Worm (Caenorhabditis elegans) whole organism, L4 larva: ENCODE results near the gene B0547.2.

Source experiments
- D1046.2 ChIP-seq: fragments of 200-800 bp; sonication (Bioruptor generic); IDR thresholded peaks from 2 replicates; pipeline ENCODE4 v1.3.6; 2022; ENCODE audit warnings: missing genetic modification characterization, missing compliant biosample characterization
- F26F4.8 ChIP-seq: fragments of 200-800 bp; sonication (Bioruptor generic); conservative IDR thresholded peaks from 2 replicates; pipeline ENCODE4 v1.3.6; 2022; ENCODE audit warnings: missing genetic modification characterization, missing compliant biosample characterization
- F37D6.2 ChIP-seq: sonication (generic microtip); optimal IDR thresholded peaks from 2 replicates; lab custom pipeline; 2016; ENCODE audit warnings: mild to moderate bottlenecking, missing genetic modification characterization, missing compliant biosample characterization
- F49E8.2 ChIP-seq: sonication (generic microtip); optimal IDR thresholded peaks from 2 replicates; lab custom pipeline; 2016; ENCODE audit warnings: missing compliant biosample characterization, mild to moderate bottlenecking, missing genetic modification characterization, borderline replicate concordance
- ZK337.2 ChIP-seq: fragments of 200-800 bp; sonication (Bioruptor generic); IDR thresholded peaks from 2 replicates; pipeline ENCODE4 v1.3.6; 2022; ENCODE audit warnings: missing genetic modification reagents, missing genetic modification characterization, missing compliant biosample characterization
- ZK546.5 ChIP-seq, 2 experiments: sonication (generic microtip); optimal IDR thresholded peaks; 2 replicates each; lab custom pipeline; 2017; ENCODE audit warnings: missing biosample characterization in 2 of 2, missing genetic modification characterization in 2 of 2
- aha-1 ChIP-seq: fragments of 150-350 bp; peaks from one replicate; lab custom pipeline; 2014; ENCODE audit warnings: missing biosample characterization, missing genetic modification characterization
- ceh-20 ChIP-seq: fragments of 200-800 bp; sonication (Bioruptor generic); IDR thresholded peaks from 2 replicates; pipeline ENCODE4 v1.3.6; 2022; ENCODE audit warnings: missing genetic modification reagents, missing genetic modification characterization, missing compliant biosample characterization
- ceh-28 ChIP-seq: fragments of 150-350 bp; optimal IDR thresholded peaks from 2 replicates; lab custom pipeline; 2014; ENCODE audit warnings: missing biosample characterization, missing genetic modification reagents, missing genetic modification characterization
- ces-1 ChIP-seq: fragments of 150-350 bp; sonication (generic microtip); optimal IDR thresholded peaks from 4 replicates; lab custom pipeline; 2014; ENCODE audit warnings: missing biosample characterization, missing genetic modification reagents, missing genetic modification characterization
- daf-12 ChIP-seq: fragments of 150-350 bp; optimal IDR thresholded peaks from 2 replicates; lab custom pipeline; 2014; ENCODE audit warnings: missing biosample characterization, missing genetic modification reagents, missing genetic modification characterization
- daf-16 ChIP-seq, 3 experiments: sonication (generic microtip); optimal IDR thresholded peaks; 2 replicates each; lab custom pipeline; 2016 to 2017; ENCODE audit warnings: missing genetic modification characterization in 3 of 3, missing genetic modification reagents in 3 of 3, mild to moderate bottlenecking in 2 of 3, missing compliant biosample characterization in 2 of 3, missing biosample characterization in 1 of 3, moderate library complexity in 1 of 3
- dmd-6 ChIP-seq: fragments of 200-800 bp; sonication (Bioruptor generic); IDR thresholded peaks from 2 replicates; pipeline ENCODE4 v1.3.6; 2022; ENCODE audit warnings: missing genetic modification reagents, missing genetic modification characterization, missing compliant biosample characterization
- dve-1 ChIP-seq: sonication (generic microtip); optimal IDR thresholded peaks from 2 replicates; lab custom pipeline; 2017; ENCODE audit warnings: antibody characterized with exemption, mild to moderate bottlenecking, missing genetic modification characterization, missing compliant biosample characterization; ENCODE audit not compliant: insufficient read depth
- hif-1 ChIP-seq, 2 experiments: sonication (generic microtip); optimal IDR thresholded peaks; 2 replicates each; lab custom pipeline; 2016 to 2017; ENCODE audit warnings: missing compliant biosample characterization in 2 of 2, missing genetic modification characterization in 2 of 2, missing genetic modification reagents in 2 of 2, missing genotype in 2 of 2, mild to moderate bottlenecking in 1 of 2
- hlh-11 ChIP-seq: fragments of 200-800 bp; sonication (Bioruptor generic); optimal IDR thresholded peaks from 2 replicates; lab custom pipeline; 2018; ENCODE audit warnings: mild to moderate bottlenecking, missing genetic modification characterization, missing compliant biosample characterization
- lin-1 ChIP-seq: fragments of 200-800 bp; sonication (Bioruptor generic); IDR thresholded peaks from 2 replicates; pipeline ENCODE4 v1.3.6; 2022; ENCODE audit warnings: missing genetic modification reagents, missing genetic modification characterization, missing compliant biosample characterization
- lin-13 ChIP-seq: fragments of 150-350 bp; optimal IDR thresholded peaks from 2 replicates; lab custom pipeline; 2014; ENCODE audit warnings: missing biosample characterization, missing genetic modification reagents, missing genetic modification characterization
- lin-39 ChIP-seq: fragments of 150-350 bp; optimal IDR thresholded peaks from 2 replicates; lab custom pipeline; 2014; ENCODE audit warnings: missing biosample characterization, missing genetic modification reagents, missing genetic modification characterization
- lsy-2 ChIP-seq, 2 experiments: fragments of 150-350 bp in 1 of 2; sonication (generic microtip) in 1 of 2; optimal IDR thresholded peaks; 2 replicates each; lab custom pipeline; 2014 to 2017; ENCODE audit warnings: missing biosample characterization in 2 of 2, missing genetic modification characterization in 2 of 2
- madf-5 ChIP-seq, 2 experiments: fragments of 200-800 bp; sonication (Bioruptor generic); IDR thresholded peaks; 2 replicates each; pipeline ENCODE4 v1.3.6; 2022; ENCODE audit warnings: missing compliant biosample characterization in 2 of 2, missing genetic modification characterization in 2 of 2
- mdl-1 ChIP-seq, 2 experiments: fragments of 150-350 bp in 1 of 2; sonication (generic microtip) in 1 of 2; optimal IDR thresholded peaks; 2 replicates each; lab custom pipeline; 2014 to 2017; ENCODE audit warnings: missing biosample characterization in 2 of 2, missing genetic modification characterization in 2 of 2
- mdt-29 ChIP-seq: fragments of 200-800 bp; sonication (Bioruptor generic); IDR thresholded peaks from 2 replicates; pipeline ENCODE4 v1.3.6; 2022; ENCODE audit warnings: missing genetic modification reagents, missing genetic modification characterization, missing compliant biosample characterization
- mes-2 ChIP-seq: sonication (generic microtip); optimal IDR thresholded peaks from 2 replicates; lab custom pipeline; 2016; ENCODE audit warnings: missing genotype, mild to moderate bottlenecking, missing genetic modification characterization, missing compliant biosample characterization; ENCODE audit not compliant: poor library complexity, severe bottlenecking
- mxl-3 ChIP-seq: fragments of 200-800 bp; sonication (Bioruptor generic); optimal IDR thresholded peaks from 2 replicates; lab custom pipeline; 2018; ENCODE audit warnings: mild to moderate bottlenecking, missing genetic modification characterization, missing compliant biosample characterization
- nhr-102 ChIP-seq: sonication (generic microtip); optimal IDR thresholded peaks from 2 replicates; lab custom pipeline; 2016; ENCODE audit warnings: mild to moderate bottlenecking, missing genetic modification characterization, moderate library complexity, missing compliant biosample characterization
- nhr-28 ChIP-seq: fragments of 150-350 bp; optimal IDR thresholded peaks from 2 replicates; lab custom pipeline; 2014; ENCODE audit warnings: missing biosample characterization, missing genetic modification characterization
- nhr-48 ChIP-seq: sonication (generic microtip); optimal IDR thresholded peaks from 2 replicates; lab custom pipeline; 2016; ENCODE audit warnings: mild to moderate bottlenecking, missing genetic modification characterization, missing compliant biosample characterization
- nhr-77 ChIP-seq: fragments of 150-350 bp; optimal IDR thresholded peaks from 2 replicates; lab custom pipeline; 2014; ENCODE audit warnings: missing biosample characterization, missing genetic modification characterization
- pha-4 ChIP-seq, 2 experiments: fragments of 150-350 bp in 1 of 2; fragments of 200-800 bp in 1 of 2; sonication (Bioruptor generic) in 1 of 2; IDR thresholded peaks in 1 of 2; optimal IDR thresholded peaks in 1 of 2; 2 replicates each; pipeline versions ENCODE4 v1.3.6 to Lab custom; 2014 to 2022; ENCODE audit warnings: missing genetic modification characterization in 2 of 2, missing genetic modification reagents in 2 of 2, missing biosample characterization in 1 of 2, missing compliant biosample characterization in 1 of 2
- saeg-2 ChIP-seq: fragments of 200-800 bp; sonication (Bioruptor generic); IDR thresholded peaks from 2 replicates; pipeline ENCODE4 v1.3.6; 2022; ENCODE audit warnings: missing genetic modification reagents, missing genetic modification characterization, missing compliant biosample characterization
- skn-1 ChIP-seq: fragments of 150-350 bp; optimal IDR thresholded peaks from 2 replicates; lab custom pipeline; 2014; ENCODE audit warnings: missing biosample characterization, missing genetic modification characterization
- snpc-1.2 ChIP-seq: fragments of 200-800 bp; sonication (Bioruptor generic); IDR thresholded peaks from 2 replicates; pipeline ENCODE4 v1.3.6; 2022; ENCODE audit warnings: missing genetic modification reagents, missing genetic modification characterization, missing compliant biosample characterization
- spr-1 ChIP-seq: sonication (generic microtip); optimal IDR thresholded peaks from 2 replicates; lab custom pipeline; 2016; ENCODE audit warnings: mild to moderate bottlenecking, missing genetic modification characterization, missing compliant biosample characterization
- tag-97 ChIP-seq: fragments of 200-800 bp; sonication (Bioruptor generic); IDR thresholded peaks from 2 replicates; pipeline ENCODE4 v1.3.6; 2022; ENCODE audit warnings: missing genetic modification characterization, missing compliant biosample characterization
- unc-130 ChIP-seq: sonication (generic microtip); optimal IDR thresholded peaks from 2 replicates; lab custom pipeline; 2016; ENCODE audit warnings: missing genetic modification reagents, missing genetic modification characterization, missing compliant biosample characterization
- unc-39 ChIP-seq: sonication (generic microtip); optimal IDR thresholded peaks from 2 replicates; lab custom pipeline; 2017; ENCODE audit warnings: missing biosample characterization, missing genetic modification characterization
- unc-62 ChIP-seq, 3 experiments: fragments of 150-350 bp in 1 of 3; sonication (generic microtip); optimal IDR thresholded peaks in 2 of 3; peaks in 1 of 3; 1 replicate in 1 of 3; 2 replicates in 2 of 3; lab custom pipeline; 2014 to 2017; ENCODE audit warnings: missing biosample characterization in 3 of 3, missing genetic modification characterization in 3 of 3, missing genetic modification reagents in 3 of 3, missing genotype in 1 of 3
- vab-7 ChIP-seq: fragments of 200-800 bp; sonication (Bioruptor generic); IDR thresholded peaks from 2 replicates; pipeline ENCODE4 v1.3.6; 2022; ENCODE audit warnings: missing genetic modification reagents, missing genetic modification characterization, missing compliant biosample characterization
- zfp-3 ChIP-seq: fragments of 200-800 bp; sonication (Bioruptor generic); conservative IDR thresholded peaks from 2 replicates; pipeline ENCODE4 v1.3.6; 2022; ENCODE audit warnings: missing genetic modification reagents, missing genetic modification characterization, missing compliant biosample characterization
- zip-11 ChIP-seq: fragments of 200-800 bp; sonication (Bioruptor generic); IDR thresholded peaks from 2 replicates; pipeline ENCODE4 v1.3.6; 2022; ENCODE audit warnings: missing genetic modification characterization, missing compliant biosample characterization

Gene B0547.2

ce11 chrIV:5657126-5657666 lies 11.4 kb downstream of the B0547.2 start (continued):
- TF ChIP-seq zip-11 (GFP tag; lab: Robert Waterston, UW) (no peak), ceh-20 (GFP tag; lab: Robert Waterston, UW) (0 out of 2 replicates have a peak, but pooled peaks have one; percentile 23), lsy-2 (tag; optimal IDR thresholded peaks at IDR 0.05; lab: Kevin White, UChicago) (peak; percentile 5 to 58), spr-1 (tag; lab: Kevin White, UChicago) (peak; percentile 46), skn-1 (tag; lab: Kevin White, UChicago) (no peak), mxl-3 (GFP tag; lab: Kevin White, UChicago) (peak; percentile 81), unc-130 (GFP tag; lab: Kevin White, UChicago) (no peak), nhr-77 (tag; lab: Kevin White, UChicago) (peak; percentile 41), vab-7 (GFP tag; lab: Robert Waterston, UW) (no peak), mes-2 (tag; lab: Kevin White, UChicago) (peak; percentile 59), ces-1 (GFP tag; lab: Kevin White, UChicago) (no peak), F26F4.8 (no peak), lin-39 (no peak), nhr-102 (tag; lab: Kevin White, UChicago) (peak; percentile 87), ceh-28 (no peak), daf-16 (GFP tag; optimal IDR thresholded peaks at IDR 0.05; lab: Kevin White, UChicago) (no peak), daf-16 (tag; optimal IDR thresholded peaks at IDR 0.05; lab: Kevin White, UChicago) (peak; percentile 5), hif-1 (tag; optimal IDR thresholded peaks at IDR 0.05; lab: Kevin White, UChicago) (peak in 1 of 2 experiments; percentile 85), saeg-2 (no peak), hlh-11 (tag; lab: Kevin White, UChicago) (peak; percentile 89), zfp-3 (GFP tag; lab: Robert Waterston, UW) (no peak), tag-97 (GFP tag; lab: Robert Waterston, UW) (no peak), pha-4 (GFP tag; IDR thresholded peaks at IDR 0.05; lab: Robert Waterston, UW) (peak; percentile 55), pha-4 (tag; optimal IDR thresholded peaks at IDR 0.05; lab: Kevin White, UChicago) (no peak)

- TF ChIP-seq dmd-6 (GFP tag; lab: Robert Waterston, UW), result peak; percentile 36; the same call in 1 of the 2 replicates
- no peak for TF ChIP-seq snpc-1.2 (GFP tag; lab: Robert Waterston, UW)
- no peak for TF ChIP-seq daf-16 (GFP tag; optimal IDR thresholded peaks at IDR 0.05; lab: Kevin White, UChicago)
- peak; percentile 31 for TF ChIP-seq daf-16 (tag; optimal IDR thresholded peaks at IDR 0.05; lab: Kevin White, UChicago)
- peak; percentile 41 for TF ChIP-seq nhr-28 (tag; lab: Kevin White, UChicago)
- TF ChIP-seq hlh-11 (tag; lab: Kevin White, UChicago), result peak; percentile 15
- TF ChIP-seq tag-97 (GFP tag; lab: Robert Waterston, UW), result no peak
- no peak for TF ChIP-seq F49E8.2 (tag; lab: Kevin White, UChicago)
- no peak for TF ChIP-seq ZK337.2
- TF ChIP-seq unc-62 (GFP tag; optimal IDR thresholded peaks at IDR 0.05 in 1 of 2; lab: Kevin White, UChicago), result peak in 1 of 2 experiments; percentile 13
- TF ChIP-seq unc-62 (tag; optimal IDR thresholded peaks at IDR 0.05; lab: Kevin White, UChicago), result no peak
- no peak for TF ChIP-seq D1046.2 (GFP tag; lab: Robert Waterston, UW)
These were observed 12.4 kb downstream of the B0547.2 start for ce11 chrIV:5658225-5658624.

- peak; percentile 40 for TF ChIP-seq hlh-11 (tag; lab: Kevin White, UChicago)
- no peak for TF ChIP-seq tag-97 (GFP tag; lab: Robert Waterston, UW)
- TF ChIP-seq snpc-1.2 (GFP tag; lab: Robert Waterston, UW), result no peak
- TF ChIP-seq aha-1 (tag; lab: Kevin White, UChicago), result peak; percentile 37
- TF ChIP-seq nhr-28 (tag; lab: Kevin White, UChicago), result no peak
- peak in 1 of 2 experiments; percentile 6 for TF ChIP-seq mdl-1 (tag; optimal IDR thresholded peaks at IDR 0.05; lab: Kevin White, UChicago)
- TF ChIP-seq hif-1 (tag; optimal IDR thresholded peaks at IDR 0.05; lab: Kevin White, UChicago), result peak in 1 of 2 experiments; percentile 24
- no peak for TF ChIP-seq madf-5 (GFP tag; IDR thresholded peaks at IDR 0.05; lab: Robert Waterston, UW)
- TF ChIP-seq dmd-6 (GFP tag; lab: Robert Waterston, UW), result peak; percentile 94
- no peak for TF ChIP-seq daf-12 (tag; lab: Kevin White, UChicago)
- peak; percentile 17 for TF ChIP-seq mes-2 (tag; lab: Kevin White, UChicago)
- TF ChIP-seq ZK546.5 (tag; optimal IDR thresholded peaks at IDR 0.05; lab: Kevin White, UChicago), result no peak
- TF ChIP-seq mdt-29, result 0 out of 2 replicates have a peak, but pooled peaks have one; percentile 17
- no peak; the same call in 1 of the 2 replicates for TF ChIP-seq pha-4 (GFP tag; IDR thresholded peaks at IDR 0.05; lab: Robert Waterston, UW)
- TF ChIP-seq pha-4 (tag; optimal IDR thresholded peaks at IDR 0.05; lab: Kevin White, UChicago), result no peak
- TF ChIP-seq unc-39, result no peak
- no peak for TF ChIP-seq lin-13
- peak; percentile 23 for TF ChIP-seq dve-1 (tag; lab: Kevin White, UChicago)
- no peak for TF ChIP-seq ces-1 (GFP tag; lab: Kevin White, UChicago)
- no peak for TF ChIP-seq F37D6.2
- no peak for TF ChIP-seq nhr-102 (tag; lab: Kevin White, UChicago)
- TF ChIP-seq daf-16 (GFP tag; optimal IDR thresholded peaks at IDR 0.05; lab: Kevin White, UChicago), result no peak
- TF ChIP-seq daf-16 (tag; optimal IDR thresholded peaks at IDR 0.05; lab: Kevin White, UChicago), result peak; percentile 48
- TF ChIP-seq nhr-48 (tag; lab: Kevin White, UChicago), result peak; percentile 65
- peak; percentile 50 for TF ChIP-seq lin-1
- peak; percentile 12 for TF ChIP-seq mxl-3 (GFP tag; lab: Kevin White, UChicago)
These were observed 13.1 kb downstream of the B0547.2 start for ce11 chrIV:5658897-5659296.
